Fruit fly (Drosophila melanogaster) whole organism, embryonic: ENCODE data around the gene Gr61a.

Source experiments
- BEAF-32 ChIP-seq: fragments of 200-800 bp; sonication (Bioruptor generic); optimal IDR thresholded peaks from 3 replicates; lab custom pipeline; 2017; ENCODE audit warnings: missing biosample characterization, missing genetic modification characterization, mild to moderate bottlenecking, moderate library complexity, missing genetic modification reagents
- CG10274 ChIP-seq: fragments of 200-800 bp; sonication (Bioruptor generic); optimal IDR thresholded peaks from 3 replicates; lab custom pipeline; 2017; ENCODE audit warnings: missing biosample characterization, mild to moderate bottlenecking, missing genetic modification characterization
- CG11247 ChIP-seq: fragments of 200-800 bp; sonication (Bioruptor generic); IDR thresholded peaks from 2 replicates; pipeline ENCODE4 v1.3.6; 2022; ENCODE audit warnings: missing biosample characterization, missing genetic modification characterization
- CG11696 ChIP-seq: fragments of 200-800 bp; sonication (Bioruptor generic); IDR thresholded peaks from 2 replicates; pipeline ENCODE4 v1.3.6; 2022; ENCODE audit warnings: missing biosample characterization, missing genetic modification characterization
- CG1233 ChIP-seq: fragments of 200-800 bp; sonication (Bioruptor generic); optimal IDR thresholded peaks from 4 replicates; lab custom pipeline; 2018; ENCODE audit warnings: missing biosample characterization, mild to moderate bottlenecking, missing genetic modification characterization
- CG12769 ChIP-seq: fragments of 200-800 bp; sonication (Bioruptor generic); optimal IDR thresholded peaks from 2 replicates; lab custom pipeline; 2019; ENCODE audit warnings: missing biosample characterization, mild to moderate bottlenecking, missing genetic modification characterization, moderate library complexity
- CG13296 ChIP-seq: fragments of 200-800 bp; sonication (Bioruptor generic); optimal IDR thresholded peaks from 3 replicates; lab custom pipeline; 2018; ENCODE audit warnings: missing biosample characterization, mild to moderate bottlenecking, missing genetic modification characterization
- CG15479 ChIP-seq: fragments of 200-800 bp; sonication (Bioruptor generic); optimal IDR thresholded peaks from 3 replicates; lab custom pipeline; 2019; ENCODE audit warnings: missing biosample characterization, mild to moderate bottlenecking, missing genetic modification characterization, moderate library complexity
- CG17186 ChIP-seq: fragments of 200-800 bp; sonication (Bioruptor generic); optimal IDR thresholded peaks from 3 replicates; lab custom pipeline; 2017; ENCODE audit warnings: missing biosample characterization, missing genetic modification reagents, missing genetic modification characterization
- CG18619 ChIP-seq: fragments of 200-800 bp; sonication (Bioruptor generic); optimal IDR thresholded peaks from 3 replicates; lab custom pipeline; 2017; ENCODE audit warnings: missing biosample characterization, mild to moderate bottlenecking, missing genetic modification characterization
- CG2120 ChIP-seq: fragments of 200-800 bp; sonication (Bioruptor generic); optimal IDR thresholded peaks from 3 replicates; lab custom pipeline; 2016; ENCODE audit warnings: missing biosample characterization, missing genetic modification characterization
- CG31224 ChIP-seq: fragments of 200-800 bp; sonication (Bioruptor generic); IDR thresholded peaks from 2 replicates; pipeline ENCODE4 v1.3.6; 2022; ENCODE audit warnings: missing biosample characterization, missing genetic modification characterization
- CG3281 ChIP-seq: fragments of 200-800 bp; sonication (Bioruptor generic); optimal IDR thresholded peaks from 3 replicates; lab custom pipeline; 2017; ENCODE audit warnings: missing biosample characterization, mild to moderate bottlenecking, missing genetic modification characterization
- CG3838 ChIP-seq: fragments of 200-800 bp; sonication (Bioruptor generic); optimal IDR thresholded peaks from 3 replicates; lab custom pipeline; 2016; ENCODE audit warnings: missing biosample characterization, missing genetic modification characterization
- CG4617 ChIP-seq: fragments of 200-800 bp; sonication (Bioruptor generic); optimal IDR thresholded peaks from 3 replicates; lab custom pipeline; 2016; ENCODE audit warnings: missing biosample characterization, missing genetic modification characterization, borderline replicate concordance
- CG6272 ChIP-seq: fragments of 200-800 bp; sonication (Bioruptor generic); IDR thresholded peaks from 2 replicates; pipeline ENCODE4 v1.3.6; 2022; ENCODE audit warnings: missing biosample characterization, missing genetic modification characterization
- CG6683 ChIP-seq: fragments of 200-800 bp; sonication (Bioruptor generic); optimal IDR thresholded peaks from 2 replicates; lab custom pipeline; 2017; ENCODE audit warnings: missing biosample characterization, mild to moderate bottlenecking, missing genetic modification characterization, missing genetic modification reagents
- CG6813 ChIP-seq: fragments of 200-800 bp; sonication (Bioruptor generic); optimal IDR thresholded peaks from 2 replicates; lab custom pipeline; 2017; ENCODE audit warnings: missing biosample characterization, missing genetic modification characterization, mild to moderate bottlenecking, moderate library complexity, missing genetic modification reagents
- CG8478 ChIP-seq: fragments of >200 bp; optimal IDR thresholded peaks from 2 replicates; lab custom pipeline; 2018
- Dref ChIP-seq: fragments of 200-800 bp; sonication (Bioruptor generic); IDR thresholded peaks from 2 replicates; pipeline ENCODE4 v1.3.6; 2022; ENCODE audit warnings: missing biosample characterization, missing genetic modification characterization
- Fer2 ChIP-seq: fragments of 200-800 bp; sonication (Bioruptor generic); optimal IDR thresholded peaks from 2 replicates; lab custom pipeline; 2018; ENCODE audit warnings: missing biosample characterization, mild to moderate bottlenecking, missing genetic modification characterization, moderate library complexity
- GATAe ChIP-seq: fragments of 200-800 bp; sonication (Bioruptor generic); conservative IDR thresholded peaks from 2 replicates; pipeline ENCODE4 v1.3.6; 2022; ENCODE audit warnings: missing biosample characterization, missing genetic modification characterization
- Gsc ChIP-seq: fragments of 200-800 bp; sonication (Bioruptor generic); IDR thresholded peaks from 2 replicates; pipeline ENCODE4 v1.3.6; 2022; ENCODE audit warnings: missing biosample characterization, missing genetic modification characterization
- HmgD ChIP-seq: fragments of 200-800 bp; sonication (Bioruptor generic); optimal IDR thresholded peaks from 3 replicates; lab custom pipeline; 2016; ENCODE audit warnings: missing biosample characterization, missing genetic modification characterization
- Lim3 ChIP-seq: fragments of 200-800 bp; sonication (Bioruptor generic); IDR thresholded peaks from 2 replicates; pipeline ENCODE4 v1.3.6; 2022; ENCODE audit warnings: missing biosample characterization, missing genetic modification characterization
- Nf-YA ChIP-seq: fragments of 200-800 bp; sonication (Bioruptor generic); IDR thresholded peaks from 2 replicates; pipeline ENCODE4 v1.3.6; 2022; ENCODE audit warnings: missing biosample characterization, missing genetic modification characterization
- Ravus ChIP-seq: fragments of 200-800 bp; sonication (Bioruptor generic); IDR thresholded peaks from 2 replicates; pipeline ENCODE4 v1.3.6; 2022; ENCODE audit warnings: missing biosample characterization, missing genetic modification characterization
- Vsx1 ChIP-seq: fragments of 200-800 bp; sonication (Bioruptor generic); optimal IDR thresholded peaks from 2 replicates; lab custom pipeline; 2017; ENCODE audit warnings: missing biosample characterization, mild to moderate bottlenecking, missing genetic modification characterization, missing genetic modification reagents
- abd-A ChIP-seq: fragments of 200-800 bp; sonication (Bioruptor generic); optimal IDR thresholded peaks from 3 replicates; lab custom pipeline; 2019; ENCODE audit warnings: missing biosample characterization, mild to moderate bottlenecking, missing genetic modification characterization, moderate library complexity
- chn ChIP-seq: fragments of 200-800 bp; sonication (Bioruptor generic); optimal IDR thresholded peaks from 2 replicates; lab custom pipeline; 2016; ENCODE audit warnings: missing biosample characterization, missing genetic modification characterization
- dan ChIP-seq: fragments of 200-800 bp; sonication (Bioruptor generic); IDR thresholded peaks from 2 replicates; pipeline ENCODE4 v1.3.6; 2022; ENCODE audit warnings: missing biosample characterization, missing genetic modification characterization
- disco-r ChIP-seq: fragments of 200-800 bp; sonication (Bioruptor generic); optimal IDR thresholded peaks from 2 replicates; lab custom pipeline; 2016; ENCODE audit warnings: missing biosample characterization, missing genetic modification characterization
- emc ChIP-seq: fragments of 200-800 bp; sonication (Bioruptor generic); optimal IDR thresholded peaks from 2 replicates; lab custom pipeline; 2016; ENCODE audit warnings: missing biosample characterization, missing genetic modification characterization
- fd3F ChIP-seq: fragments of 200-800 bp; sonication (Bioruptor generic); optimal IDR thresholded peaks from 2 replicates; lab custom pipeline; 2018; ENCODE audit warnings: missing biosample characterization, mild to moderate bottlenecking, missing genetic modification characterization, moderate library complexity
- gt ChIP-seq: fragments of 200-800 bp; sonication (Bioruptor generic); IDR thresholded peaks from 2 replicates; pipeline ENCODE4 v1.3.6; 2022; ENCODE audit warnings: missing biosample characterization, missing genetic modification characterization
- jing ChIP-seq: fragments of 200-800 bp; sonication (Bioruptor generic); optimal IDR thresholded peaks from 2 replicates; lab custom pipeline; 2018; ENCODE audit warnings: missing biosample characterization, mild to moderate bottlenecking, missing genetic modification characterization
- lola ChIP-seq, 3 experiments: fragments of >200 bp in 2 of 3; fragments of 200-800 bp in 1 of 3; sonication (Bioruptor generic) in 1 of 3; optimal IDR thresholded peaks; 2 replicates each; lab custom pipeline; 2017 to 2019; ENCODE audit warnings: missing biosample characterization in 3 of 3, missing genetic modification characterization in 3 of 3, mild to moderate bottlenecking in 1 of 3, moderate library complexity in 1 of 3
- phol ChIP-seq: fragments of 200-800 bp; sonication (Bioruptor generic); optimal IDR thresholded peaks from 3 replicates; lab custom pipeline; 2018; ENCODE audit warnings: missing biosample characterization, mild to moderate bottlenecking, missing genetic modification characterization, moderate library complexity
- sens-2 ChIP-seq: fragments of 200-800 bp; sonication (Bioruptor generic); IDR thresholded peaks from 2 replicates; pipeline ENCODE4 v1.3.6; 2022; ENCODE audit warnings: missing biosample characterization, missing genetic modification characterization
- sisA ChIP-seq: fragments of 200-800 bp; sonication (Bioruptor generic); IDR thresholded peaks from 2 replicates; pipeline ENCODE4 v1.3.6; 2022; ENCODE audit warnings: missing biosample characterization, missing genetic modification characterization
- slbo ChIP-seq: fragments of 200-800 bp; sonication (Bioruptor generic); IDR thresholded peaks from 2 replicates; pipeline ENCODE4 v1.3.6; 2022; ENCODE audit warnings: missing biosample characterization, missing genetic modification characterization
- sna ChIP-seq: fragments of 200-800 bp; sonication (Bioruptor generic); IDR thresholded peaks from 2 replicates; pipeline ENCODE4 v1.3.6; 2022; ENCODE audit warnings: missing biosample characterization, missing genetic modification characterization; ENCODE audit not compliant: partially characterized antibody
- trh ChIP-seq: fragments of 200-800 bp; sonication (Bioruptor generic); optimal IDR thresholded peaks from 2 replicates; lab custom pipeline; 2016; ENCODE audit warnings: missing biosample characterization, missing genetic modification characterization
- tup ChIP-seq: fragments of 200-800 bp; sonication (Bioruptor generic); optimal IDR thresholded peaks from 2 replicates; lab custom pipeline; 2016; ENCODE audit warnings: missing biosample characterization, mild to moderate bottlenecking, missing genetic modification characterization, moderate library complexity
- tx ChIP-seq: fragments of 200-800 bp; sonication (Bioruptor generic); optimal IDR thresholded peaks from 2 replicates; lab custom pipeline; 2016; ENCODE audit warnings: missing biosample characterization, missing genetic modification characterization
- unpg ChIP-seq: fragments of 200-800 bp; sonication (Bioruptor generic); optimal IDR thresholded peaks from 3 replicates; lab custom pipeline; 2018; ENCODE audit warnings: missing biosample characterization, mild to moderate bottlenecking, missing genetic modification characterization, moderate library complexity
- zen2 ChIP-seq: fragments of 200-800 bp; sonication (Bioruptor generic); IDR thresholded peaks from 3 replicates; pipeline ENCODE4 v1.3.6; 2022; ENCODE audit warnings: missing biosample characterization, missing genetic modification characterization; ENCODE audit not compliant: partially characterized antibody

The Gr61a gene

dm6 chr3L:852267-852666 is 11.0 kb downstream of the Gr61a start (continued):
- no peak for TF ChIP-seq phol (tag; lab: Kevin White, UChicago)
- TF ChIP-seq CG6813: peak; percentile 27
- TF ChIP-seq tx (GFP tag; lab: Kevin White, UChicago): no peak
- 0 out of 2 replicates have a peak, but pooled peaks have one; percentile 16 for TF ChIP-seq GATAe (GFP tag; lab: Robert Waterston, UW)
- TF ChIP-seq Fer2 (tag; lab: Kevin White, UChicago): no peak
- no peak for TF ChIP-seq lola (GFP tag; optimal IDR thresholded peaks at IDR 0.05; lab: Kevin White, UChicago)
- no peak for TF ChIP-seq sna (GFP tag; lab: Robert Waterston, UW)
- no peak for TF ChIP-seq fd3F
- TF ChIP-seq Gsc: no peak
- TF ChIP-seq gt: no peak
- TF ChIP-seq CG3281 (GFP tag; lab: Kevin White, UChicago): no peak

- peak; percentile 91 for TF ChIP-seq CG2120 (GFP tag; lab: Kevin White, UChicago)
- TF ChIP-seq sisA: peak; percentile 85
- no peak for TF ChIP-seq CG8478 (lab: Kevin White, UChicago)
- peak; percentile 2 for TF ChIP-seq Vsx1
- TF ChIP-seq CG3838 (GFP tag; lab: Kevin White, UChicago): no peak
- peak; percentile 92 for TF ChIP-seq CG12769 (tag; lab: Kevin White, UChicago)
- peak; percentile 49 for TF ChIP-seq CG6683
- TF ChIP-seq trh (GFP tag; lab: Kevin White, UChicago): no peak
- peak in 1 of 3 experiments; percentile 35 for TF ChIP-seq lola (GFP tag; optimal IDR thresholded peaks at IDR 0.05; lab: Kevin White, UChicago)
- peak; percentile 81 for TF ChIP-seq CG3281 (GFP tag; lab: Kevin White, UChicago)
- TF ChIP-seq zen2 (GFP tag; lab: Robert Waterston, UW): no peak
- peak; percentile 64 for TF ChIP-seq dan (GFP tag; lab: Robert Waterston, UW)
- TF ChIP-seq tup (GFP tag; lab: Kevin White, UChicago): peak; percentile 12
- TF ChIP-seq Lim3 (GFP tag; lab: Robert Waterston, UW): no peak
- peak; percentile 34 for TF ChIP-seq CG1233 (GFP tag; lab: Kevin White, UChicago)
- peak; percentile 84 for TF ChIP-seq CG6272 (GFP tag; lab: Robert Waterston, UW)
- peak; percentile 63 for TF ChIP-seq Fer2 (tag; lab: Kevin White, UChicago)
- TF ChIP-seq Dref: no peak
- TF ChIP-seq CG4617 (GFP tag; lab: Kevin White, UChicago): peak; percentile 25
- TF ChIP-seq abd-A (tag; lab: Kevin White, UChicago): no peak
- TF ChIP-seq sens-2 (GFP tag; lab: Robert Waterston, UW): peak; percentile 79
- TF ChIP-seq BEAF-32 (GFP tag; lab: Kevin White, UChicago): no peak
- peak; percentile 95 for TF ChIP-seq slbo
- no peak for TF ChIP-seq CG15479
- TF ChIP-seq Ravus (GFP tag; lab: Robert Waterston, UW): no peak; the same call in 1 of the 2 replicates
- TF ChIP-seq disco-r: no peak
- peak; percentile 74 for TF ChIP-seq CG11696 (GFP tag; lab: Robert Waterston, UW)
- TF ChIP-seq CG18619: peak; percentile 66
- TF ChIP-seq CG13296 (GFP tag; lab: Kevin White, UChicago): peak; percentile 70
- TF ChIP-seq jing (GFP tag; lab: Kevin White, UChicago): peak; percentile 26
- TF ChIP-seq CG31224 (GFP tag; lab: Robert Waterston, UW): peak; percentile 63
- peak; percentile 87 for TF ChIP-seq CG11247 (GFP tag; lab: Robert Waterston, UW)
- TF ChIP-seq CG10274 (GFP tag; lab: Kevin White, UChicago): peak; percentile 41
- peak; percentile 66 for TF ChIP-seq emc (GFP tag; lab: Kevin White, UChicago)
- peak; percentile 67 for TF ChIP-seq chn
- peak; percentile 36 for TF ChIP-seq HmgD
- no peak for TF ChIP-seq CG17186 (GFP tag; lab: Kevin White, UChicago)
- TF ChIP-seq Nf-YA (GFP tag; lab: Robert Waterston, UW): peak; percentile 63; the same call in 1 of the 2 replicates
- peak; percentile 78 for TF ChIP-seq unpg
Observed at dm6 chr3L:857063-858015, 16.1 kb downstream of the Gr61a start, which contains the start of gene dpr20. TSS of gene dpr20 (minus strand) at chr3L:857248.
